Fruit fly (Drosophila melanogaster) whole organism, embryonic: Measurements from ENCODE around the gene CG12470.

Source experiments
- Adf1 ChIP-seq: fragments of 200-800 bp; sonication (Bioruptor generic); IDR thresholded peaks from 2 replicates; pipeline ENCODE4 v1.3.6; 2022; ENCODE audit warnings: missing biosample characterization, missing genetic modification characterization
- CG17186 ChIP-seq: fragments of 200-800 bp; sonication (Bioruptor generic); optimal IDR thresholded peaks from 3 replicates; lab custom pipeline; 2017; ENCODE audit warnings: missing biosample characterization, missing genetic modification reagents, missing genetic modification characterization
- CG3281 ChIP-seq: fragments of 200-800 bp; sonication (Bioruptor generic); optimal IDR thresholded peaks from 3 replicates; lab custom pipeline; 2017; ENCODE audit warnings: missing biosample characterization, mild to moderate bottlenecking, missing genetic modification characterization
- CG4282 ChIP-seq: fragments of 200-800 bp; sonication (Bioruptor generic); optimal IDR thresholded peaks from 2 replicates; lab custom pipeline; 2016; ENCODE audit warnings: missing biosample characterization, missing genetic modification characterization
- CG4360 ChIP-seq: fragments of 200-800 bp; sonication (Bioruptor generic); IDR thresholded peaks from 2 replicates; pipeline ENCODE4 v1.3.6; 2022; ENCODE audit warnings: missing biosample characterization, missing genetic modification characterization
- CG6791 ChIP-seq: fragments of 200-800 bp; sonication (Bioruptor generic); IDR thresholded peaks from 3 replicates; pipeline ENCODE4 v1.3.6; 2022; ENCODE audit warnings: missing biosample characterization, missing genetic modification characterization; ENCODE audit not compliant: partially characterized antibody
- Drgx ChIP-seq: fragments of 200-800 bp; sonication (Bioruptor generic); IDR thresholded peaks from 2 replicates; pipeline ENCODE4 v1.3.6; 2022; ENCODE audit warnings: missing biosample characterization, missing genetic modification characterization
- gfzf ChIP-seq: fragments of 200-800 bp; sonication (Bioruptor generic); optimal IDR thresholded peaks from 2 replicates; lab custom pipeline; 2016; ENCODE audit warnings: missing biosample characterization, mild to moderate bottlenecking, missing genetic modification characterization, moderate library complexity
- gsb-n ChIP-seq: fragments of 200-800 bp; sonication (Bioruptor generic); optimal IDR thresholded peaks from 3 replicates; lab custom pipeline; 2018; ENCODE audit warnings: missing biosample characterization, mild to moderate bottlenecking, missing genetic modification characterization
- gt ChIP-seq: fragments of 200-800 bp; sonication (Bioruptor generic); IDR thresholded peaks from 2 replicates; pipeline ENCODE4 v1.3.6; 2022; ENCODE audit warnings: missing biosample characterization, missing genetic modification characterization
- lola ChIP-seq, 3 experiments: fragments of >200 bp in 2 of 3; fragments of 200-800 bp in 1 of 3; sonication (Bioruptor generic) in 1 of 3; optimal IDR thresholded peaks; 2 replicates each; lab custom pipeline; 2017 to 2019; ENCODE audit warnings: missing biosample characterization in 3 of 3, missing genetic modification characterization in 3 of 3, mild to moderate bottlenecking in 1 of 3, moderate library complexity in 1 of 3

DNA sequence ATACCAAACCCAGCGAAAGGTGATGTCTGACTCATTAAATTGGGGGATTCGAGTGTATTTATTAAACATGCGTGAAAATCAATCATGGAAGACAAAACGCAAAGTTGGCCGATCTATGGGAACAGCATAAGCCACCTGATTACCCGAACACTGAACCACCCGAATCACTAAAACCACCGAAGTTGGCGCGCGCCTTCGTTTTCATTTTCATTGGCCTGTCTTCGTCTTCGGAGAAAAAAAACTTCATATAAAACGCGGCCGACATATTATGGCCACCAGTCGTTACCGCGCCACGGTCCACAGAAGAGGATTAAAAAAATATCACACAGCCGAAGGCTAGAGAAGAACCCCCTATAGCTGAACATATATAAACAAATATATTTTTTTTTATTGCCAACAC, 48.7 kb downstream of the CG12470 start, which contains the start of gene y:
- TF ChIP-seq lola (GFP tag; optimal IDR thresholded peaks at IDR 0.05; lab: Kevin White, UChicago): no peak
- no peak for TF ChIP-seq gfzf (GFP tag; lab: Kevin White, UChicago)
- TF ChIP-seq Drgx: no peak
- no peak for TF ChIP-seq CG17186 (GFP tag; lab: Kevin White, UChicago)
- TF ChIP-seq CG3281 (GFP tag; lab: Kevin White, UChicago): no peak
- no peak for TF ChIP-seq CG6791 (GFP tag; lab: Robert Waterston, UW)
- TF ChIP-seq Adf1 (GFP tag; lab: Robert Waterston, UW): no peak
- no peak for TF ChIP-seq gt (GFP tag; lab: Robert Waterston, UW)
- TF ChIP-seq CG4282: no peak
- no peak for TF ChIP-seq CG4360
- TF ChIP-seq gsb-n (tag; lab: Kevin White, UChicago): no peak
